Worm (Caenorhabditis elegans): ENCODE results near the gene cla-1.

ce11 chrIV:7663006-7663405 lies 74.3 kb downstream of the cla-1 start:
- TF ChIP-seq ZK546.5 (tag; optimal IDR thresholded peaks at IDR 0.05) (no peak), pha-4 (GFP tag; IDR thresholded peaks at IDR 0.05) (no peak), pha-4 (tag; optimal IDR thresholded peaks at IDR 0.05) (no peak), lin-13 (GFP tag; optimal IDR thresholded peaks at IDR 0.05) (no peak), zfp-2 (tag; optimal IDR thresholded peaks at IDR 0.05) (no peak), nhr-28 (tag; optimal IDR thresholded peaks at IDR 0.05) (no peak), nhr-10 (tag; optimal IDR thresholded peaks at IDR 0.05) (no peak), ama-1 (optimal IDR thresholded peaks at IDR 0.05) (no peak), fos-1 (tag; optimal IDR thresholded peaks at IDR 0.05) (no peak), Y48G9A.11 (GFP tag; IDR thresholded peaks at IDR 0.05) (no peak), nhr-111 (GFP tag; optimal IDR thresholded peaks at IDR 0.05) (no peak)

Data from whole organism, L4 larva.